Worm (Caenorhabditis elegans) whole organism, L4 larva: ENCODE measurements around the gene F08D12.4.
A peak's percentile ranks its signal among the peaks of the same experiment; 100 is the strongest.

ENCODE experiments used
- F44E2.7 ChIP-seq: fragments of 200-800 bp; sonication (Bioruptor generic); IDR thresholded peaks from 2 replicates; pipeline ENCODE4 v2.1.2; 2022; ENCODE audit warnings: missing genetic modification characterization, missing compliant biosample characterization
- Y105C5A.15 ChIP-seq: fragments of 200-800 bp; sonication (Bioruptor generic); IDR thresholded peaks from 2 replicates; pipeline ENCODE4 v1.3.6; 2022; ENCODE audit warnings: missing genetic modification characterization, missing compliant biosample characterization
- Y48G9A.11 ChIP-seq: fragments of 200-800 bp; sonication (Bioruptor generic); IDR thresholded peaks from 2 replicates; pipeline ENCODE4 v1.3.6; 2022; ENCODE audit warnings: missing genetic modification reagents, missing genetic modification characterization, missing compliant biosample characterization
- ZK337.2 ChIP-seq: fragments of 200-800 bp; sonication (Bioruptor generic); IDR thresholded peaks from 2 replicates; pipeline ENCODE4 v1.3.6; 2022; ENCODE audit warnings: missing genetic modification reagents, missing genetic modification characterization, missing compliant biosample characterization
- aha-1 ChIP-seq: fragments of 150-350 bp; peaks from one replicate; lab custom pipeline; 2014; ENCODE audit warnings: missing biosample characterization, missing genetic modification characterization
- attf-4 ChIP-seq: sonication (generic microtip); optimal IDR thresholded peaks from 3 replicates; lab custom pipeline; 2017; ENCODE audit warnings: missing biosample characterization, missing genetic modification characterization
- ceh-20 ChIP-seq: fragments of 200-800 bp; sonication (Bioruptor generic); IDR thresholded peaks from 2 replicates; pipeline ENCODE4 v1.3.6; 2022; ENCODE audit warnings: missing genetic modification reagents, missing genetic modification characterization, missing compliant biosample characterization
- ceh-28 ChIP-seq: fragments of 150-350 bp; optimal IDR thresholded peaks from 2 replicates; lab custom pipeline; 2014; ENCODE audit warnings: missing biosample characterization, missing genetic modification reagents, missing genetic modification characterization
- ceh-44 ChIP-seq: fragments of 200-800 bp; sonication (Bioruptor generic); IDR thresholded peaks from 2 replicates; pipeline ENCODE4 v1.3.6; 2022; ENCODE audit warnings: missing genetic modification reagents, missing genetic modification characterization, missing compliant biosample characterization
- dpl-1 ChIP-seq: fragments of 150-350 bp; optimal IDR thresholded peaks from 2 replicates; lab custom pipeline; 2014; ENCODE audit warnings: missing biosample characterization, missing genetic modification reagents, missing genetic modification characterization
- fos-1 ChIP-seq: fragments of 150-350 bp; optimal IDR thresholded peaks from 2 replicates; lab custom pipeline; 2014; ENCODE audit warnings: missing biosample characterization, missing genetic modification characterization
- hif-1 ChIP-seq, 2 experiments: sonication (generic microtip); optimal IDR thresholded peaks; 2 replicates each; lab custom pipeline; 2016 to 2017; ENCODE audit warnings: missing compliant biosample characterization in 2 of 2, missing genetic modification characterization in 2 of 2, missing genetic modification reagents in 2 of 2, missing genotype in 2 of 2, mild to moderate bottlenecking in 1 of 2
- hlh-11 ChIP-seq: fragments of 200-800 bp; sonication (Bioruptor generic); optimal IDR thresholded peaks from 2 replicates; lab custom pipeline; 2018; ENCODE audit warnings: mild to moderate bottlenecking, missing genetic modification characterization, missing compliant biosample characterization
- hlh-30 ChIP-seq: sonication (generic microtip); optimal IDR thresholded peaks from 2 replicates; lab custom pipeline; 2017; ENCODE audit warnings: antibody characterized with exemption, mild to moderate bottlenecking, missing genetic modification characterization, missing compliant biosample characterization; ENCODE audit not compliant: insufficient read depth
- hmg-1.1 ChIP-seq: fragments of 200-800 bp; sonication (Bioruptor generic); IDR thresholded peaks from 2 replicates; pipeline ENCODE4 v1.3.6; 2022; ENCODE audit warnings: missing genetic modification reagents, missing genetic modification characterization, missing compliant biosample characterization
- lin-1 ChIP-seq: fragments of 200-800 bp; sonication (Bioruptor generic); IDR thresholded peaks from 2 replicates; pipeline ENCODE4 v1.3.6; 2022; ENCODE audit warnings: missing genetic modification reagents, missing genetic modification characterization, missing compliant biosample characterization
- lin-29 ChIP-seq: fragments of 200-800 bp; sonication (Bioruptor generic); IDR thresholded peaks from 2 replicates; pipeline ENCODE4 v1.3.6; 2022; ENCODE audit warnings: missing genetic modification reagents, missing genetic modification characterization, missing compliant biosample characterization
- madf-5 ChIP-seq, 2 experiments: fragments of 200-800 bp; sonication (Bioruptor generic); IDR thresholded peaks; 2 replicates each; pipeline ENCODE4 v1.3.6; 2022; ENCODE audit warnings: missing compliant biosample characterization in 2 of 2, missing genetic modification characterization in 2 of 2
- madf-9 ChIP-seq: fragments of 200-800 bp; sonication (Bioruptor generic); conservative IDR thresholded peaks from 2 replicates; pipeline ENCODE4 v1.3.6; 2022; ENCODE audit warnings: missing genetic modification reagents, missing genetic modification characterization, missing compliant biosample characterization
- mdl-1 ChIP-seq, 2 experiments: fragments of 150-350 bp in 1 of 2; sonication (generic microtip) in 1 of 2; optimal IDR thresholded peaks; 2 replicates each; lab custom pipeline; 2014 to 2017; ENCODE audit warnings: missing biosample characterization in 2 of 2, missing genetic modification characterization in 2 of 2
- mes-2 ChIP-seq: sonication (generic microtip); optimal IDR thresholded peaks from 2 replicates; lab custom pipeline; 2016; ENCODE audit warnings: missing genotype, mild to moderate bottlenecking, missing genetic modification characterization, missing compliant biosample characterization; ENCODE audit not compliant: poor library complexity, severe bottlenecking
- mxl-2 ChIP-seq: fragments of 200-800 bp; sonication (Bioruptor generic); conservative IDR thresholded peaks from 2 replicates; pipeline ENCODE4 v1.3.6; 2022; ENCODE audit warnings: missing genetic modification reagents, missing genetic modification characterization, missing compliant biosample characterization
- rbr-2 ChIP-seq: sonication (generic microtip); optimal IDR thresholded peaks from 2 replicates; lab custom pipeline; 2016; ENCODE audit warnings: missing genotype, missing genetic modification characterization, missing compliant biosample characterization
- set-16 ChIP-seq: fragments of 200-800 bp; sonication (Bioruptor generic); IDR thresholded peaks from 2 replicates; pipeline ENCODE4 v1.3.6; 2022; ENCODE audit warnings: missing genetic modification reagents, missing genetic modification characterization, missing compliant biosample characterization
- snpc-4 ChIP-seq: fragments of 150-350 bp; optimal IDR thresholded peaks from 2 replicates; lab custom pipeline; 2014; ENCODE audit warnings: missing biosample characterization, missing genetic modification characterization
- spr-1 ChIP-seq: sonication (generic microtip); optimal IDR thresholded peaks from 2 replicates; lab custom pipeline; 2016; ENCODE audit warnings: mild to moderate bottlenecking, missing genetic modification characterization, missing compliant biosample characterization
- unc-62 ChIP-seq, 3 experiments: fragments of 150-350 bp in 1 of 3; sonication (generic microtip); optimal IDR thresholded peaks in 2 of 3; peaks in 1 of 3; 1 replicate in 1 of 3; 2 replicates in 2 of 3; lab custom pipeline; 2014 to 2017; ENCODE audit warnings: missing biosample characterization in 3 of 3, missing genetic modification characterization in 3 of 3, missing genetic modification reagents in 3 of 3, missing genotype in 1 of 3
- ztf-11 ChIP-seq: fragments of 150-350 bp; optimal IDR thresholded peaks from 2 replicates; lab custom pipeline; 2014; ENCODE audit warnings: missing biosample characterization, missing genetic modification characterization

F08D12.4 gene

ce11 chrII:2783380-2783779, 5.4 kb downstream of the F08D12.4 start:
- TF ChIP-seq madf-9: no peak
- TF ChIP-seq F44E2.7 (GFP tag; lab: Robert Waterston, UW): no peak
- TF ChIP-seq hlh-30 (tag; lab: Kevin White, UChicago): no peak
- TF ChIP-seq attf-4 (tag; lab: Kevin White, UChicago): no peak
- TF ChIP-seq mdl-1 (tag; optimal IDR thresholded peaks at IDR 0.05; lab: Kevin White, UChicago): no peak
- peak; percentile 86 for TF ChIP-seq set-16 (GFP tag; lab: Robert Waterston, UW)

- TF ChIP-seq set-16 (GFP tag; lab: Robert Waterston, UW) (peak; percentile 92), spr-1 (tag; lab: Kevin White, UChicago) (no peak), lin-1 (GFP tag; lab: Robert Waterston, UW) (no peak), aha-1 (tag; lab: Kevin White, UChicago) (peak; percentile 37), unc-62 (GFP tag; optimal IDR thresholded peaks at IDR 0.05 in 1 of 2; lab: Kevin White, UChicago) (peak in 1 of 2 experiments; percentile 14), unc-62 (tag; optimal IDR thresholded peaks at IDR 0.05; lab: Kevin White, UChicago) (no peak)
- TF ChIP-seq, all 104 proteins: peak for 3
Observed at ce11 chrII:2785787-2786186, 7.8 kb downstream of the F08D12.4 start.

ce11 chrII:2787031-2787512, 9.1 kb downstream of the F08D12.4 start, which contains the start of the genes F08D12.12 and srpa-72:
Gene F08D12.12 (minus strand): TSS chrII:2787081.
Gene srpa-72 (plus strand): TSS chrII:2787481.
- TF ChIP-seq fos-1 (tag; lab: Kevin White, UChicago) (no peak), Y48G9A.11 (GFP tag; lab: Robert Waterston, UW) (no peak), hmg-1.1 (GFP tag; lab: Robert Waterston, UW) (peak; percentile 59), hlh-11 (peak; percentile 28), dpl-1 (GFP tag; lab: Kevin White, UChicago) (peak; percentile 37), unc-62 (GFP tag; optimal IDR thresholded peaks at IDR 0.05 in 1 of 2; lab: Kevin White, UChicago) (peak in 1 of 2 experiments; percentile 55), unc-62 (tag; optimal IDR thresholded peaks at IDR 0.05; lab: Kevin White, UChicago) (no peak), rbr-2 (tag; lab: Kevin White, UChicago) (peak; percentile 21), mes-2 (peak; percentile 74), ceh-44 (GFP tag; lab: Robert Waterston, UW) (0 out of 2 replicates have a peak, but pooled peaks have one; percentile 28), ceh-20 (GFP tag; lab: Robert Waterston, UW) (0 out of 2 replicates have a peak, but pooled peaks have one; percentile 9), hif-1 (tag; optimal IDR thresholded peaks at IDR 0.05; lab: Kevin White, UChicago) (peak in 1 of 2 experiments; percentile 21)

- no peak for TF ChIP-seq hmg-1.1 (GFP tag; lab: Robert Waterston, UW)
- peak; percentile 76 for TF ChIP-seq set-16 (GFP tag; lab: Robert Waterston, UW)
- TF ChIP-seq unc-62 (GFP tag; optimal IDR thresholded peaks at IDR 0.05 in 1 of 2; lab: Kevin White, UChicago): peak in 1 of 2 experiments; percentile 81
- TF ChIP-seq unc-62 (tag; optimal IDR thresholded peaks at IDR 0.05; lab: Kevin White, UChicago): no peak
Observed at ce11 chrII:2787849-2788248, 9.9 kb downstream of the F08D12.4 start.

ce11 chrII:2791693-2792092, 13.7 kb downstream of the F08D12.4 start:
- TF ChIP-seq set-16 (GFP tag; lab: Robert Waterston, UW) (peak; percentile 56), ZK337.2 (no peak)

- peak in 1 of 2 experiments; percentile 51 for TF ChIP-seq unc-62 (GFP tag; optimal IDR thresholded peaks at IDR 0.05 in 1 of 2; lab: Kevin White, UChicago)
- TF ChIP-seq unc-62 (tag; optimal IDR thresholded peaks at IDR 0.05; lab: Kevin White, UChicago): no peak
- no peak for TF ChIP-seq mxl-2
- TF ChIP-seq ceh-28 (tag; lab: Kevin White, UChicago): peak; percentile 75
Observed at ce11 chrII:2795413-2795812, 17.5 kb downstream of the F08D12.4 start.

ce11 chrII:2796431-2796830, 18.5 kb downstream of the F08D12.4 start:
- TF ChIP-seq snpc-4 (tag; lab: Kevin White, UChicago): no peak
- TF ChIP-seq Y105C5A.15 (GFP tag; lab: Robert Waterston, UW): no peak
- TF ChIP-seq lin-29 (GFP tag; lab: Robert Waterston, UW): no peak
- no peak for TF ChIP-seq madf-5 (GFP tag; IDR thresholded peaks at IDR 0.05; lab: Robert Waterston, UW)
- no peak for TF ChIP-seq ztf-11 (tag; lab: Kevin White, UChicago)
- TF ChIP-seq ceh-28 (tag; lab: Kevin White, UChicago): no peak
- TF ChIP-seq set-16 (GFP tag; lab: Robert Waterston, UW): peak; percentile 48; the same call in 1 of the 2 replicates
- TF ChIP-seq, all 104 proteins: peak for 1
